Worm (Caenorhabditis elegans): ENCODE data around the gene C14C6.6.

C14C6.6 gene

DNA sequence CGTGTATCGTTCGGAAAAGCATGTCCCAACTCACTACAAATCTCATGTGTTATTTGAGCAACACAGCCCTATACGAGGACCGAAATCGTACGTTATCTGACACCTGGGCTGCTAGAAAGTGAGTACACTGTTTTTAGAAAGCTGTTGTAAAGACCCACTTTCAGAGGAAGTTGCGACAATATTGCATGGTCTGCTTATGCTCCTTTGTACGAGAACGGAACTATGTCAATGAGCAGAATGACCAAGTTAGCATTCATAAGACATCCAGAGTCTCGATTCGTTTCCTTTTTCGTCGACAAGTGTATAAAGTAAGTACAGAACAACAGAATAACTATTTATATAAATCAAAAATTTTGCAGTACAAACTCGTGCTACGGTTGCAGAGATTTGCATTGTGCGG is 29.0 kb upstream of the C14C6.6 start:
- no peak for TF ChIP-seq B0310.2 (tag; optimal IDR thresholded peaks at IDR 0.05)
- TF ChIP-seq hmbx-1 (tag; optimal IDR thresholded peaks at IDR 0.05) = no peak
- TF ChIP-seq aly-1 (tag; optimal IDR thresholded peaks at IDR 0.05) = no peak
- no peak for TF ChIP-seq tbx-37 (GFP tag; conservative IDR thresholded peaks at IDR 0.05)
- TF ChIP-seq flt-1 (GFP tag; IDR thresholded peaks at IDR 0.05) = no peak
- no peak for TF ChIP-seq pes-1 (GFP tag; IDR thresholded peaks at IDR 0.05)
- no peak for TF ChIP-seq F13C5.2 (tag; optimal IDR thresholded peaks at IDR 0.05)
- no peak for TF ChIP-seq ama-1 (optimal IDR thresholded peaks at IDR 0.05)
- TF ChIP-seq ceh-13 (GFP tag; optimal IDR thresholded peaks at IDR 0.05) = no peak
- TF ChIP-seq sea-1 (GFP tag; conservative IDR thresholded peaks at IDR 0.05) = no peak
- TF ChIP-seq tbx-11 (GFP tag; IDR thresholded peaks at IDR 0.05) = no peak
- TF ChIP-seq hnd-1 (tag; optimal IDR thresholded peaks at IDR 0.05) = no peak
- TF ChIP-seq tra-4 (tag; optimal IDR thresholded peaks at IDR 0.05) = no peak
- TF ChIP-seq ets-7 (tag; optimal IDR thresholded peaks at IDR 0.05) = no peak

DNA sequence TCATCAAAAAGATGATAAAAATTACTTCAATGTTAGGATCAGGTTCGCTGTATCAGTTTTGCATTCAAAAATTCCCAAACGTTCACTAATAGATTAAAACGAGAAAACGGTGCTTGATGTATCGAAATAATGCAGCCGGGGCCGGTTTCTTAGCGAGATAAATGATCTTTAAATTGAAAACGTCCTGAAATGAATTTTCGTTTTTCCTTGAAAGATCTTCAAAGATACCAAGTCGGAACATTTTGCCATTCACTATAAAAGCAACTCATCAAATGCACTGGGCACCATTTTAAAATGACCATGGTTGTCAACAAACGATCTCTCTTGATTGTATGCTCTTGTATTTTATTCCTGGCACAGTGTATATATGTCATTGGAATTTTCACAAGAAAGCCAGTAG is 28.2 kb upstream of the C14C6.6 start, which contains the start of gene K06H6.5:
TSS of gene K06H6.5 (plus strand) at position 301 of the 400 bp plus-strand sequence.
- no peak for TF ChIP-seq ceh-36 (tag; optimal IDR thresholded peaks at IDR 0.05)
- TF ChIP-seq flt-1 (GFP tag; IDR thresholded peaks at IDR 0.05) = no peak
- TF ChIP-seq tra-4 (tag; optimal IDR thresholded peaks at IDR 0.05) = no peak
- no peak for TF ChIP-seq ceh-13 (GFP tag; optimal IDR thresholded peaks at IDR 0.05)
- TF ChIP-seq hnd-1 (tag; optimal IDR thresholded peaks at IDR 0.05) = no peak
- no peak for TF ChIP-seq tbx-37 (GFP tag; conservative IDR thresholded peaks at IDR 0.05)
- TF ChIP-seq sea-1 (GFP tag; conservative IDR thresholded peaks at IDR 0.05) = no peak
- no peak for TF ChIP-seq hmbx-1 (tag; optimal IDR thresholded peaks at IDR 0.05)
- TF ChIP-seq ama-1 (optimal IDR thresholded peaks at IDR 0.05) = no peak
- no peak for TF ChIP-seq pes-1 (GFP tag; IDR thresholded peaks at IDR 0.05)
- no peak for TF ChIP-seq hmg-4 (GFP tag; optimal IDR thresholded peaks at IDR 0.05)
- TF ChIP-seq F13C5.2 (tag; optimal IDR thresholded peaks at IDR 0.05) = no peak
- no peak for TF ChIP-seq scrt-1 (GFP tag; IDR thresholded peaks at IDR 0.05)
- no peak for TF ChIP-seq tbx-11 (GFP tag; IDR thresholded peaks at IDR 0.05)
- no peak for TF ChIP-seq B0310.2 (tag; optimal IDR thresholded peaks at IDR 0.05)

DNA sequence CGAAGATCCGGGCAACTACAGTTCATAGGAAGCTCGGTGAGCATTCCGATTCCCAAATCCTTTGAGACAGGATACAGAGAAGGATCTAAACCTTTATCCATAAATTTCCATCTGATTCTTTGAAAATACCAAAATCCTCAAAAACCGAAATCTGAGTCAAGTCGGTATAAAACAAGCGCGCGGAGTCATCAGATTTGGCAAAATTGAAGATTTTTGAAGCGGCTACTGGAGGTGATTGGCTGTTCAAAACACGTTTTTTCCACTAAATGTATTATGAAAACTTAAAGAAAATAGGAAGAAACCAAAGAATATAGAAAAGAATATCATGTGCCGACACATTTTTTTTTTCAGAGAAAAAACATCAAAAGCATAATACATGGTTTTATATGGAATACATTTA is 26.8 kb upstream of the C14C6.6 start, which contains the start of gene C14C6.13:
TSS of gene C14C6.13 (minus strand) at position 101 of the 400 bp plus-strand sequence.
- TF ChIP-seq aly-1 (tag; optimal IDR thresholded peaks at IDR 0.05) (no peak), scrt-1 (GFP tag; IDR thresholded peaks at IDR 0.05) (no peak), flt-1 (GFP tag; IDR thresholded peaks at IDR 0.05) (no peak), F13C5.2 (tag; optimal IDR thresholded peaks at IDR 0.05) (no peak), tbx-37 (GFP tag; conservative IDR thresholded peaks at IDR 0.05) (no peak), hmg-4 (GFP tag; optimal IDR thresholded peaks at IDR 0.05) (no peak), sea-1 (GFP tag; conservative IDR thresholded peaks at IDR 0.05) (no peak), ets-7 (tag; optimal IDR thresholded peaks at IDR 0.05) (no peak), B0310.2 (tag; optimal IDR thresholded peaks at IDR 0.05) (no peak), ceh-13 (GFP tag; optimal IDR thresholded peaks at IDR 0.05) (no peak), hmbx-1 (tag; optimal IDR thresholded peaks at IDR 0.05) (no peak), tbx-11 (GFP tag; IDR thresholded peaks at IDR 0.05) (no peak), tra-4 (tag; optimal IDR thresholded peaks at IDR 0.05) (no peak), ama-1 (optimal IDR thresholded peaks at IDR 0.05) (no peak), hnd-1 (tag; optimal IDR thresholded peaks at IDR 0.05) (no peak)

DNA sequence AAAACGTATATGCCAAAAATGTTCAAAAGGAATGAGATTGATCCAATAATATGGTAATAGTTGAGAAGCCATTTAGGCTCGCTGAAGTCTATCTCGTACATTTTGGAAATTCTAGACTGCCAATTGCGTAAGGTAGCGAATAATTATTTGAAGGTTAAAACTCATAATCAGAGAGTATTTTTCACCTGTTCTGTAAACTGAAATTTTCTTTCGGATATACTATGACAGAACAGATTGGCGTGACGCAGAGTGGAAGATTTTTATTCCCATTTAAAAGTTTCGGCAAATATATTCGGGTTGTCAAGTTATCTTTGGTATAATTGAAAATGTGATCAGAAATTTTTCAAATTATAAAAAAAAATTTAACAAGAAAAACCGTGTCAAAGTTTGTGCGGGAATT is 20.2 kb upstream of the C14C6.6 start, which contains the start of gene sri-72:
TSS of gene sri-72 (minus strand) at position 101 of the 400 bp plus-strand sequence.
- TF ChIP-seq tbx-11 (GFP tag; IDR thresholded peaks at IDR 0.05) = no peak
- no peak for TF ChIP-seq tra-4 (tag; optimal IDR thresholded peaks at IDR 0.05)
- TF ChIP-seq aly-1 (tag; optimal IDR thresholded peaks at IDR 0.05) = no peak
- no peak for TF ChIP-seq ceh-36 (tag; optimal IDR thresholded peaks at IDR 0.05)
- no peak for TF ChIP-seq sea-1 (GFP tag; conservative IDR thresholded peaks at IDR 0.05)
- TF ChIP-seq pes-1 (GFP tag; IDR thresholded peaks at IDR 0.05) = no peak
- no peak for TF ChIP-seq ama-1 (optimal IDR thresholded peaks at IDR 0.05)
- no peak for TF ChIP-seq B0310.2 (tag; optimal IDR thresholded peaks at IDR 0.05)
- no peak for TF ChIP-seq F13C5.2 (tag; optimal IDR thresholded peaks at IDR 0.05)
- no peak for TF ChIP-seq ets-7 (tag; optimal IDR thresholded peaks at IDR 0.05)
- no peak for TF ChIP-seq hmbx-1 (tag; optimal IDR thresholded peaks at IDR 0.05)
- no peak for TF ChIP-seq flt-1 (GFP tag; IDR thresholded peaks at IDR 0.05)
- TF ChIP-seq tbx-37 (GFP tag; conservative IDR thresholded peaks at IDR 0.05) = no peak

DNA sequence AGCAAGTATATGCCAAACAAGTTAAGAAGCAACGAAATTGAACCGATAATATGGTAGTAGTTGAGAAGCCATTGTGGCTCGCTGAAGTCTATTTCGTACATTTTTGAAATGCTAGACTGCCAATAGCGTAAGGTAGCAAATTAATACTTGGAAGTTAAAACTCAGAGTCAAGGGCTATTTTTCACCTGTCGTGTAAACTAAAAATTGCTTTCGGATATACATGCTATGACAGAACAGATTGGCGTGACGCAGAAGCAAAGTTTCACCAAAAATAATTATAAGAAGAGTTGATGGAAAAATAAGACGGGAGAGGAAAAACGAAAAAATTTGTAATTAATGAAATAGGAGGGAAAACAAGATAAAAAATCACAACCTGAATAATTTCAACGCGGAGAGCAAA is 18.1 kb upstream of the C14C6.6 start, which contains the start of gene sri-73:
TSS of gene sri-73 (minus strand) at position 101 of the 400 bp plus-strand sequence.
- no peak for TF ChIP-seq flt-1 (GFP tag; IDR thresholded peaks at IDR 0.05)
- TF ChIP-seq hmbx-1 (tag; optimal IDR thresholded peaks at IDR 0.05) = no peak
- TF ChIP-seq tbx-11 (GFP tag; IDR thresholded peaks at IDR 0.05) = no peak
- no peak for TF ChIP-seq hmg-4 (GFP tag; optimal IDR thresholded peaks at IDR 0.05)
- no peak for TF ChIP-seq hnd-1 (tag; optimal IDR thresholded peaks at IDR 0.05)

DNA sequence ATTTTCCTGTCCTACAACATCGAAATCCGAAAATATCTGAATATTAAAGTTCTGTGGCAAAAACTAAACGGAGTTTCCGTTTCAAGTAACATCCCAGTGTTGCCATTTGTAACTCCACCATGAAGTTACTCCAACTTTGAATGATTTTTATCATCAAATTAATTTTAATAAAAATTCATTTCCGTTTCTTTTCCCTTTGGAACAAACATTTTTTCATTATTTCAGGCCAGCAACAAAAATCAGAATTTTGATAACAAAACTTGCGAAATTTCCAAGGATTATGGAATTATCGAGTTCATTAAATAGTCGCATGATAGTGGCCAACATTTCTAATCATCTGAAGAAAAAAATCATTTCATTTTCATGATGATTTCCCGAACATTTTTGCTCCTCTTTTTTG is 15.0 kb upstream of the C14C6.6 start, which contains the start of gene C14C6.2:
TSS of gene C14C6.2 (plus strand) at position 301 of the 400 bp plus-strand sequence.
- TF ChIP-seq hmg-4 (GFP tag; optimal IDR thresholded peaks at IDR 0.05) (no peak), scrt-1 (GFP tag; IDR thresholded peaks at IDR 0.05) (no peak), F13C5.2 (tag; optimal IDR thresholded peaks at IDR 0.05) (no peak), aly-1 (tag; optimal IDR thresholded peaks at IDR 0.05) (no peak), tbx-37 (GFP tag; conservative IDR thresholded peaks at IDR 0.05) (no peak), tra-4 (tag; optimal IDR thresholded peaks at IDR 0.05) (no peak), ceh-13 (GFP tag; optimal IDR thresholded peaks at IDR 0.05) (no peak)

DNA sequence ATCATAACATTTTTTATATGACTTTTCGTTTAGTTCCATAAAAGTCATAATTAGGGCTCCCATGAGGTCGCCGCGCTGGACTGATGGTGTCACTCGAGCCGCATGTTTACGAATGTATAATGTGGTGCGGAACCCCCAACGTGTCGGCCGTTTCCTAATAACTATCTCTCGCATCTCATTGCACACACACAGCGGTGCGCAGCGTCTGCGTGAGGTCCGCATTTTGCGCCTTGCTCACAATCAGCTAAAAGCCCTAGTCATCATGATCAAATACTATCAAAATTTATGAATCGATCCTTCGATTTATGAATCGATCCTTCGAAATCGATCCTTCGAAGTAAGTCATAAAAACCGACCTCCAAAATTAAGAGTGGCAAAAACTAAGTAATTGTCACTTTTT is 12.1 kb upstream of the C14C6.6 start, which contains the start of gene srx-7:
TSS of gene srx-7 (plus strand) at position 256 of the 400 bp plus-strand sequence.
- TF ChIP-seq hnd-1 (tag; optimal IDR thresholded peaks at IDR 0.05) (no peak), hmbx-1 (tag; optimal IDR thresholded peaks at IDR 0.05) (no peak), F13C5.2 (tag; optimal IDR thresholded peaks at IDR 0.05) (no peak)

DNA sequence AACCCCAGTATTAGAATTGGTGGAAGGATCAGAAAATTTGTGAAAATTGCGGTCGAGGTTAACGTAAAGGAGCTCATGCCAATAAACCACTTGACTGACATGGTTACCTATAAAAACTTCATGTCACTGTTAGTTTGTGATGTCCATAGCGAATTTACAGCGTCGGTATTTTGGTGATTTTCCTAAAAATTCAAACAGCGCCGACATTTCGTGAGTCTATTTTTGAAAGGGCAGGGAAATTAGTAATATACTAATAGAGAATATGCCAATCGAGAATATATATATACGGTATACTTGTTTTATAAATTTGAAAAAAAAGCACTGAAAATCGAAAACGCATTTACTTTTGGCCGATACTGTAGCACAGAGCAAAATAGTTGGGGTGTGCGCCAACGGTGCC is 8.2 kb upstream of the C14C6.6 start, which contains the start of gene srx-8:
TSS of gene srx-8 (minus strand) at position 101 of the 400 bp plus-strand sequence.
- TF ChIP-seq tbx-37 (GFP tag; conservative IDR thresholded peaks at IDR 0.05) (no peak), B0310.2 (tag; optimal IDR thresholded peaks at IDR 0.05) (no peak), F13C5.2 (tag; optimal IDR thresholded peaks at IDR 0.05) (no peak), flt-1 (GFP tag; IDR thresholded peaks at IDR 0.05) (no peak), ceh-36 (tag; optimal IDR thresholded peaks at IDR 0.05) (no peak), ceh-13 (GFP tag; optimal IDR thresholded peaks at IDR 0.05) (no peak), sea-1 (GFP tag; conservative IDR thresholded peaks at IDR 0.05) (no peak), pes-1 (GFP tag; IDR thresholded peaks at IDR 0.05) (no peak), tra-4 (tag; optimal IDR thresholded peaks at IDR 0.05) (no peak), hmg-4 (GFP tag; optimal IDR thresholded peaks at IDR 0.05) (no peak), scrt-1 (GFP tag; IDR thresholded peaks at IDR 0.05) (no peak), hnd-1 (tag; optimal IDR thresholded peaks at IDR 0.05) (no peak), hmbx-1 (tag; optimal IDR thresholded peaks at IDR 0.05) (no peak), ama-1 (optimal IDR thresholded peaks at IDR 0.05) (no peak), aly-1 (tag; optimal IDR thresholded peaks at IDR 0.05) (no peak), tbx-11 (GFP tag; IDR thresholded peaks at IDR 0.05) (no peak), ets-7 (tag; optimal IDR thresholded peaks at IDR 0.05) (no peak)

All from whole organism, early embryonic.